Worm (Caenorhabditis elegans) whole organism, L2 larva: ENCODE data around the gene ubxn-6.

Source experiments
- C34F6.9 ChIP-seq: fragments of 150-350 bp; optimal IDR thresholded peaks from 2 replicates; lab custom pipeline; 2014; ENCODE audit warnings: missing biosample characterization, missing genetic modification characterization
- F13H6.1 ChIP-seq: sonication (generic microtip); optimal IDR thresholded peaks from 2 replicates; lab custom pipeline; 2016; ENCODE audit warnings: missing genetic modification characterization, missing compliant biosample characterization
- R02D3.7 ChIP-seq: fragments of 150-350 bp; optimal IDR thresholded peaks from 2 replicates; lab custom pipeline; 2014; ENCODE audit warnings: missing biosample characterization, missing genetic modification characterization
- blmp-1 ChIP-seq: sonication (generic microtip); optimal IDR thresholded peaks from 2 replicates; lab custom pipeline; 2017; ENCODE audit warnings: missing genetic modification characterization, mild to moderate bottlenecking, missing compliant biosample characterization, antibody characterized with exemption, moderate library complexity; ENCODE audit not compliant: insufficient read depth
- ceh-82 ChIP-seq: fragments of 150-350 bp; optimal IDR thresholded peaks from 2 replicates; lab custom pipeline; 2014; ENCODE audit warnings: missing biosample characterization, missing genetic modification characterization
- dmd-4 ChIP-seq: sonication (generic microtip); optimal IDR thresholded peaks from 2 replicates; lab custom pipeline; 2017; ENCODE audit warnings: missing biosample characterization, missing genetic modification characterization
- gmeb-1 ChIP-seq: fragments of 150-350 bp; optimal IDR thresholded peaks from 2 replicates; lab custom pipeline; 2014; ENCODE audit warnings: missing biosample characterization, missing genetic modification characterization
- nhr-11 ChIP-seq: fragments of 150-350 bp; optimal IDR thresholded peaks from 2 replicates; lab custom pipeline; 2014; ENCODE audit warnings: missing biosample characterization, missing genetic modification characterization
- nhr-23 ChIP-seq: fragments of 150-350 bp; optimal IDR thresholded peaks from 2 replicates; lab custom pipeline; 2014; ENCODE audit warnings: missing biosample characterization, missing genetic modification reagents, missing genetic modification characterization
- peb-1 ChIP-seq: fragments of 150-350 bp; optimal IDR thresholded peaks from 2 replicates; lab custom pipeline; 2014; ENCODE audit warnings: missing biosample characterization, missing genetic modification characterization
- zag-1 ChIP-seq: fragments of 150-350 bp; optimal IDR thresholded peaks from 2 replicates; lab custom pipeline; 2014; ENCODE audit warnings: missing biosample characterization, missing genetic modification characterization
- ztf-4 ChIP-seq: fragments of 150-350 bp; optimal IDR thresholded peaks from 2 replicates; lab custom pipeline; 2014; ENCODE audit warnings: missing biosample characterization, missing genetic modification characterization

- TF ChIP-seq R02D3.7 (tag; lab: Kevin White, UChicago) (no peak), dmd-4 (tag; lab: Kevin White, UChicago) (no peak), gmeb-1 (tag; lab: Kevin White, UChicago) (peak; percentile 53), blmp-1 (peak; percentile 19), zag-1 (tag; lab: Kevin White, UChicago) (no peak), nhr-11 (no peak), peb-1 (tag; lab: Kevin White, UChicago) (no peak), C34F6.9 (tag; lab: Kevin White, UChicago) (peak; percentile 76), ztf-4 (tag; lab: Kevin White, UChicago) (no peak), ceh-82 (tag; lab: Kevin White, UChicago) (no peak), F13H6.1 (tag; lab: Kevin White, UChicago) (peak; percentile 21), nhr-23 (tag; lab: Kevin White, UChicago) (no peak)
These were observed 1.2 kb upstream of the ubxn-6 start, which contains the start of gene eif-1.A for ce11 chrIV:4810377-4810984.
